Fruit fly (Drosophila melanogaster) whole organism, embryonic: ENCODE data around the gene wam.
A peak's percentile ranks its signal among the peaks of the same experiment; 100 is the strongest.

Source experiments
- ATbp ChIP-seq: fragments of 200-800 bp; sonication (Bioruptor generic); optimal IDR thresholded peaks from 2 replicates; lab custom pipeline; 2017; ENCODE audit warnings: missing biosample characterization, mild to moderate bottlenecking, missing genetic modification characterization, missing genetic modification reagents
- Bteb2 ChIP-seq: fragments of 200-800 bp; sonication (Bioruptor generic); optimal IDR thresholded peaks from 2 replicates; lab custom pipeline; 2016; ENCODE audit warnings: missing biosample characterization, missing genetic modification characterization
- CG10147 ChIP-seq: fragments of 200-800 bp; sonication (Bioruptor generic); optimal IDR thresholded peaks from 2 replicates; lab custom pipeline; 2019; ENCODE audit warnings: missing biosample characterization, mild to moderate bottlenecking, missing genetic modification characterization, moderate library complexity
- CG10462 ChIP-seq: fragments of 200-800 bp; sonication (Bioruptor generic); optimal IDR thresholded peaks from 2 replicates; lab custom pipeline; 2016; ENCODE audit warnings: missing biosample characterization, missing genetic modification characterization
- CG11247 ChIP-seq: fragments of 200-800 bp; sonication (Bioruptor generic); IDR thresholded peaks from 2 replicates; pipeline ENCODE4 v1.3.6; 2022; ENCODE audit warnings: missing biosample characterization, missing genetic modification characterization
- CG1529 ChIP-seq: fragments of 200-800 bp; sonication (Bioruptor generic); optimal IDR thresholded peaks from 3 replicates; lab custom pipeline; 2018; ENCODE audit warnings: missing biosample characterization, missing genetic modification characterization
- CG15479 ChIP-seq: fragments of 200-800 bp; sonication (Bioruptor generic); optimal IDR thresholded peaks from 3 replicates; lab custom pipeline; 2019; ENCODE audit warnings: missing biosample characterization, mild to moderate bottlenecking, missing genetic modification characterization, moderate library complexity
- CG17186 ChIP-seq: fragments of 200-800 bp; sonication (Bioruptor generic); optimal IDR thresholded peaks from 3 replicates; lab custom pipeline; 2017; ENCODE audit warnings: missing biosample characterization, missing genetic modification reagents, missing genetic modification characterization
- CG17359 ChIP-seq: fragments of 200-800 bp; sonication (Bioruptor generic); optimal IDR thresholded peaks from 3 replicates; lab custom pipeline; 2018; ENCODE audit warnings: missing biosample characterization, mild to moderate bottlenecking, missing genetic modification characterization, moderate library complexity
- CG17385 ChIP-seq: fragments of 200-800 bp; sonication (Bioruptor generic); optimal IDR thresholded peaks from 3 replicates; lab custom pipeline; 2018; ENCODE audit warnings: missing biosample characterization, mild to moderate bottlenecking, missing genetic modification characterization
- CG18764 ChIP-seq: fragments of 200-800 bp; sonication (Bioruptor generic); optimal IDR thresholded peaks from 3 replicates; lab custom pipeline; 2016; ENCODE audit warnings: missing biosample characterization, missing genetic modification characterization
- CG2678 ChIP-seq: fragments of 200-800 bp; sonication (Bioruptor generic); optimal IDR thresholded peaks from 3 replicates; lab custom pipeline; 2019; ENCODE audit warnings: missing biosample characterization, mild to moderate bottlenecking, missing genetic modification characterization, moderate library complexity
- CG2889 ChIP-seq: fragments of 200-800 bp; sonication (Bioruptor generic); IDR thresholded peaks from 3 replicates; pipeline ENCODE4 v1.3.6; 2022; ENCODE audit warnings: missing biosample characterization, missing genetic modification characterization
- CG30020 ChIP-seq: fragments of 200-800 bp; optimal IDR thresholded peaks from 2 replicates; lab custom pipeline; 2019; ENCODE audit warnings: missing biosample characterization, mild to moderate bottlenecking, missing genetic modification characterization, moderate library complexity
- CG30403 ChIP-seq: fragments of 200-800 bp; sonication (Bioruptor generic); optimal IDR thresholded peaks from 3 replicates; lab custom pipeline; 2016; ENCODE audit warnings: missing biosample characterization, missing genetic modification characterization
- CG3407 ChIP-seq: fragments of 200-800 bp; sonication (Bioruptor generic); optimal IDR thresholded peaks from 2 replicates; lab custom pipeline; 2018; ENCODE audit warnings: missing biosample characterization, mild to moderate bottlenecking, missing genetic modification characterization
- CG3726 ChIP-seq: fragments of 200-800 bp; sonication (Bioruptor generic); IDR thresholded peaks from 3 replicates; pipeline ENCODE4, ENCODE4 v1.3.6; 2022; ENCODE audit warnings: missing biosample characterization, missing genetic modification characterization
- CG4328 ChIP-seq: fragments of 200-800 bp; sonication (Bioruptor generic); optimal IDR thresholded peaks from 3 replicates; lab custom pipeline; 2017; ENCODE audit warnings: missing biosample characterization, missing genetic modification reagents, missing genetic modification characterization
- CG7786 ChIP-seq: fragments of 200-800 bp; sonication (Bioruptor generic); optimal IDR thresholded peaks from 2 replicates; lab custom pipeline; 2016; ENCODE audit warnings: missing biosample characterization, missing genetic modification characterization
- CG7963 ChIP-seq: fragments of 200-800 bp; sonication (Bioruptor generic); IDR thresholded peaks from 3 replicates; pipeline ENCODE4 v1.3.6; 2022; ENCODE audit warnings: missing biosample characterization, missing genetic modification characterization; ENCODE audit not compliant: partially characterized antibody
- CG8944 ChIP-seq: fragments of 200-800 bp; sonication (Bioruptor generic); optimal IDR thresholded peaks from 3 replicates; lab custom pipeline; 2016; ENCODE audit warnings: missing biosample characterization, missing genetic modification characterization
- Gsc ChIP-seq: fragments of 200-800 bp; sonication (Bioruptor generic); IDR thresholded peaks from 2 replicates; pipeline ENCODE4 v1.3.6; 2022; ENCODE audit warnings: missing biosample characterization, missing genetic modification characterization
- Gug ChIP-seq: fragments of 200-800 bp; sonication (Bioruptor generic); IDR thresholded peaks from 4 replicates; pipeline ENCODE4 v1.3.6; 2022; ENCODE audit warnings: missing biosample characterization, missing genetic modification characterization
- HLH3B ChIP-seq: fragments of 200-800 bp; sonication (Bioruptor generic); IDR thresholded peaks from 2 replicates; pipeline ENCODE4 v1.3.6; 2022; ENCODE audit warnings: missing biosample characterization, missing genetic modification characterization
- Hand ChIP-seq: fragments of 200-800 bp; sonication (Bioruptor generic); optimal IDR thresholded peaks from 2 replicates; lab custom pipeline; 2017; ENCODE audit warnings: mild to moderate bottlenecking, missing biosample characterization, missing genetic modification reagents, missing genetic modification characterization
- Lhr ChIP-seq: fragments of 200-800 bp; sonication (Bioruptor generic); optimal IDR thresholded peaks from 3 replicates; lab custom pipeline; 2017; ENCODE audit warnings: mild to moderate bottlenecking, missing biosample characterization, missing genetic modification reagents, missing genetic modification characterization
- Lim3 ChIP-seq: fragments of 200-800 bp; sonication (Bioruptor generic); IDR thresholded peaks from 2 replicates; pipeline ENCODE4 v1.3.6; 2022; ENCODE audit warnings: missing biosample characterization, missing genetic modification characterization
- NK7.1 ChIP-seq: fragments of 200-800 bp; sonication (Bioruptor generic); optimal IDR thresholded peaks from 3 replicates; lab custom pipeline; 2016; ENCODE audit warnings: missing biosample characterization, missing genetic modification characterization
- Nf-YC ChIP-seq: fragments of 200-800 bp; optimal IDR thresholded peaks from 3 replicates; lab custom pipeline; 2019; ENCODE audit warnings: missing biosample characterization, mild to moderate bottlenecking, missing genetic modification characterization, moderate library complexity
- Ptx1 ChIP-seq: fragments of 200-800 bp; sonication (Bioruptor generic); IDR thresholded peaks from 2 replicates; pipeline ENCODE4 v1.3.6; 2022; ENCODE audit warnings: missing biosample characterization, missing genetic modification characterization
- Ravus ChIP-seq: fragments of 200-800 bp; sonication (Bioruptor generic); IDR thresholded peaks from 2 replicates; pipeline ENCODE4 v1.3.6; 2022; ENCODE audit warnings: missing biosample characterization, missing genetic modification characterization
- Ssrp ChIP-seq: fragments of 200-800 bp; sonication (Bioruptor generic); optimal IDR thresholded peaks from 2 replicates; lab custom pipeline; 2018; ENCODE audit warnings: missing biosample characterization, mild to moderate bottlenecking, missing genetic modification characterization, moderate library complexity
- ab ChIP-seq: fragments of 200-800 bp; sonication (Bioruptor generic); optimal IDR thresholded peaks from 2 replicates; lab custom pipeline; 2016; ENCODE audit warnings: missing biosample characterization, missing genetic modification characterization
- amos ChIP-seq: fragments of 200-800 bp; sonication (Bioruptor generic); IDR thresholded peaks from 2 replicates; pipeline ENCODE4 v1.3.6; 2022; ENCODE audit warnings: missing biosample characterization, missing genetic modification characterization; ENCODE audit not compliant: partially characterized antibody
- ara ChIP-seq: fragments of 200-800 bp; sonication (Bioruptor generic); IDR thresholded peaks from 2 replicates; pipeline ENCODE4 v1.3.6; 2022; ENCODE audit warnings: missing biosample characterization, missing genetic modification characterization
- ash1 ChIP-seq: fragments of 200-800 bp; sonication (Bioruptor generic); optimal IDR thresholded peaks from 2 replicates; lab custom pipeline; 2018; ENCODE audit warnings: missing biosample characterization, mild to moderate bottlenecking, missing genetic modification characterization
- az2 ChIP-seq: fragments of 200-800 bp; sonication (Bioruptor generic); optimal IDR thresholded peaks from 3 replicates; lab custom pipeline; 2016; ENCODE audit warnings: missing biosample characterization, missing genetic modification characterization
- bowl ChIP-seq: fragments of 200-800 bp; sonication (Bioruptor generic); IDR thresholded peaks from 2 replicates; pipeline ENCODE4 v1.3.6; 2022; ENCODE audit warnings: missing biosample characterization, missing genetic modification characterization
- ems ChIP-seq: fragments of 200-800 bp; sonication (Bioruptor generic); optimal IDR thresholded peaks from 3 replicates; lab custom pipeline; 2016; ENCODE audit warnings: missing biosample characterization, missing genetic modification characterization
- exex ChIP-seq: fragments of 200-800 bp; sonication (Bioruptor generic); optimal IDR thresholded peaks from 4 replicates; lab custom pipeline; 2018; ENCODE audit warnings: missing biosample characterization, mild to moderate bottlenecking, missing genetic modification characterization, moderate library complexity
- gsb-n ChIP-seq: fragments of 200-800 bp; sonication (Bioruptor generic); optimal IDR thresholded peaks from 3 replicates; lab custom pipeline; 2018; ENCODE audit warnings: missing biosample characterization, mild to moderate bottlenecking, missing genetic modification characterization
- h ChIP-seq: fragments of >200 bp; optimal IDR thresholded peaks from 2 replicates; lab custom pipeline; 2017
- mirr ChIP-seq: fragments of 200-800 bp; sonication (Bioruptor generic); optimal IDR thresholded peaks from 3 replicates; lab custom pipeline; 2018; ENCODE audit warnings: missing biosample characterization, mild to moderate bottlenecking, missing genetic modification characterization
- odd ChIP-seq: fragments of 200-800 bp; sonication (Bioruptor generic); optimal IDR thresholded peaks from 2 replicates; lab custom pipeline; 2017; ENCODE audit warnings: missing biosample characterization, mild to moderate bottlenecking, missing genetic modification characterization
- peb ChIP-seq: fragments of 200-800 bp; sonication (Bioruptor generic); IDR thresholded peaks from 2 replicates; pipeline ENCODE4 v1.3.6; 2022; ENCODE audit warnings: missing biosample characterization, missing genetic modification characterization
- rib ChIP-seq: fragments of 200-800 bp; sonication (Bioruptor generic); IDR thresholded peaks from 2 replicates; pipeline ENCODE4 v1.3.6; 2022; ENCODE audit warnings: missing biosample characterization, missing genetic modification characterization
- stc ChIP-seq: fragments of 200-800 bp; sonication (Bioruptor generic); IDR thresholded peaks from 2 replicates; pipeline ENCODE4 v1.3.6; 2022; ENCODE audit warnings: missing biosample characterization, missing genetic modification characterization
- tna ChIP-seq: fragments of 200-800 bp; sonication (Bioruptor generic); IDR thresholded peaks from 2 replicates; pipeline ENCODE4 v1.3.6; 2022; ENCODE audit warnings: missing biosample characterization, missing genetic modification characterization; ENCODE audit not compliant: partially characterized antibody
- toy ChIP-seq: fragments of 200-800 bp; sonication (Bioruptor generic); IDR thresholded peaks from 2 replicates; pipeline ENCODE4 v1.3.6; 2022; ENCODE audit warnings: missing biosample characterization, missing genetic modification characterization
- vfl ChIP-seq: fragments of 200-800 bp; sonication (Bioruptor generic); optimal IDR thresholded peaks from 2 replicates; lab custom pipeline; 2016; ENCODE audit warnings: missing biosample characterization, missing genetic modification characterization
- vnd ChIP-seq: fragments of 200-800 bp; sonication (Bioruptor generic); IDR thresholded peaks from 3 replicates; pipeline ENCODE4 v1.3.6; 2022; ENCODE audit warnings: missing biosample characterization, missing genetic modification characterization; ENCODE audit not compliant: partially characterized antibody
- zfh2 ChIP-seq: fragments of 200-800 bp; sonication (Bioruptor generic); optimal IDR thresholded peaks from 2 replicates; lab custom pipeline; 2016; ENCODE audit warnings: missing biosample characterization, missing genetic modification characterization

The wam gene

dm6 chr3R:23314332-23314731 is 26.5 kb upstream of the wam start (continued):
- TF ChIP-seq Nf-YC (peak; percentile 63), CG7786 (GFP tag; lab: Kevin White, UChicago) (no peak), CG2889 (no peak), CG2678 (tag; lab: Kevin White, UChicago) (peak; percentile 34), CG30020 (no peak), vnd (no peak), odd (GFP tag; lab: Kevin White, UChicago) (peak; percentile 70), CG8944 (GFP tag; lab: Kevin White, UChicago) (no peak), CG3726 (no peak), NK7.1 (no peak), CG18764 (GFP tag; lab: Kevin White, UChicago) (peak; percentile 19), CG10147 (GFP tag; lab: Kevin White, UChicago) (no peak), rib (no peak), CG15479 (peak; percentile 57), peb (GFP tag; lab: Robert Waterston, UW) (no peak), Ptx1 (GFP tag; lab: Robert Waterston, UW) (no peak), Ravus (no peak), tna (GFP tag; lab: Robert Waterston, UW) (no peak), bowl (GFP tag; lab: Robert Waterston, UW) (peak; percentile 52; the same call in 1 of the 2 replicates), CG3407 (GFP tag; lab: Kevin White, UChicago) (peak; percentile 8), CG11247 (no peak), Hand (GFP tag; lab: Kevin White, UChicago) (no peak), ara (no peak), Lim3 (GFP tag; lab: Robert Waterston, UW) (no peak), CG10462 (no peak), exex (tag; lab: Kevin White, UChicago) (peak; percentile 21), ems (GFP tag; lab: Kevin White, UChicago) (no peak), Gsc (GFP tag; lab: Robert Waterston, UW) (no peak), mirr (GFP tag; lab: Kevin White, UChicago) (peak; percentile 88), az2 (GFP tag; lab: Kevin White, UChicago) (no peak), Bteb2 (GFP tag; lab: Kevin White, UChicago) (no peak), Ssrp (tag; lab: Kevin White, UChicago) (no peak), ash1 (no peak), h (lab: Kevin White, UChicago) (no peak), gsb-n (tag; lab: Kevin White, UChicago) (peak; percentile 25), CG7963 (GFP tag; lab: Robert Waterston, UW) (no peak), stc (GFP tag; lab: Robert Waterston, UW) (no peak; the same call in 1 of the 2 replicates), CG17186 (no peak), CG17385 (GFP tag; lab: Kevin White, UChicago) (peak; percentile 42), vfl (GFP tag; lab: Kevin White, UChicago) (no peak), CG30403 (GFP tag; lab: Kevin White, UChicago) (no peak), zfh2 (GFP tag; lab: Kevin White, UChicago) (no peak), amos (GFP tag; lab: Robert Waterston, UW) (no peak), CG17359 (tag; lab: Kevin White, UChicago) (peak; percentile 42), ATbp (peak; percentile 13), toy (GFP tag; lab: Robert Waterston, UW) (no peak), HLH3B (GFP tag; lab: Robert Waterston, UW) (peak; percentile 48; the same call in 1 of the 2 replicates), Lhr (GFP tag; lab: Kevin White, UChicago) (no peak), CG4328 (peak; percentile 56), Gug (GFP tag; lab: Robert Waterston, UW) (no peak), ab (GFP tag; lab: Kevin White, UChicago) (no peak), CG1529 (GFP tag; lab: Kevin White, UChicago) (no peak)
